Worm (Caenorhabditis elegans): ENCODE results near the gene F31F7.1.

DNA sequence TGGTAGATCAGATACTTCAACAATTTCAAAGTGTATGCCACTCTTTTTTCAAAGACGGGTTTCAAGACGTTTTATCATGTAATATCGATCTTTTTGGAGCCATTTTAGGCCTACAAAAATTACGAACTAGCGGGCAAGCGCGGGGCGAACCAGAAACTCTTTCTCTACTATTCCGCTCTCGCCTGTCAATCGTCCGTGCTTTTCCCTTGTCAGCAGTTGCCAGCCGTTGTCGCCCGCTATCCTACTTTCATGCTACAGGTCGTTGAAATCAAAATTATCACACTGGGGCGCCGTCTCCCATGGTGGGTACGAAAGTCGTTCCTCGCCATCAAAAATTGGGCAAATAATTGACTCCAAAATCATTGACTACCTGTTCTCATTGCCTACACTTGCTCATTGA is 24.8 kb downstream of the F31F7.1 start:
- TF ChIP-seq mel-28 (tag; optimal IDR thresholded peaks at IDR 0.05; ENCODE audit: borderline replicate concordance) (no peak), unc-62 (GFP tag; optimal IDR thresholded peaks at IDR 0.05) (no peak)

Measured in whole organism, young adult.